Fruit fly (Drosophila melanogaster) whole organism, embryonic: ENCODE data around the gene fd96Ca.

Experiments used
- Adf1 ChIP-seq: fragments of 200-800 bp; sonication (Bioruptor generic); IDR thresholded peaks from 2 replicates; pipeline ENCODE4 v1.3.6; 2022; ENCODE audit warnings: missing biosample characterization, missing genetic modification characterization
- Aef1 ChIP-seq: fragments of 200-800 bp; sonication (Bioruptor generic); IDR thresholded peaks from 3 replicates; pipeline ENCODE4 v1.3.6; 2022; ENCODE audit warnings: missing biosample characterization, missing genetic modification characterization
- Bdp1 ChIP-seq: fragments of 200-800 bp; sonication (Bioruptor generic); optimal IDR thresholded peaks from 3 replicates; lab custom pipeline; 2016; ENCODE audit warnings: missing biosample characterization, missing genetic modification characterization
- CG10147 ChIP-seq: fragments of 200-800 bp; sonication (Bioruptor generic); optimal IDR thresholded peaks from 2 replicates; lab custom pipeline; 2019; ENCODE audit warnings: missing biosample characterization, mild to moderate bottlenecking, missing genetic modification characterization, moderate library complexity
- CG1024 ChIP-seq: fragments of 200-800 bp; sonication (Bioruptor generic); IDR thresholded peaks from 2 replicates; pipeline ENCODE4 v1.3.6; 2022; ENCODE audit warnings: missing biosample characterization, missing genetic modification characterization
- CG10431 ChIP-seq: fragments of 200-800 bp; sonication (Bioruptor generic); optimal IDR thresholded peaks from 3 replicates; lab custom pipeline; 2018; ENCODE audit warnings: missing biosample characterization, mild to moderate bottlenecking, missing genetic modification characterization
- CG11247 ChIP-seq: fragments of 200-800 bp; sonication (Bioruptor generic); IDR thresholded peaks from 2 replicates; pipeline ENCODE4 v1.3.6; 2022; ENCODE audit warnings: missing biosample characterization, missing genetic modification characterization
- CG11695 ChIP-seq: fragments of 200-800 bp; sonication (Bioruptor generic); IDR thresholded peaks from 3 replicates; pipeline ENCODE4 v1.3.6; 2022; ENCODE audit warnings: missing biosample characterization, missing genetic modification characterization
- CG14441 ChIP-seq: fragments of 200-800 bp; sonication (Bioruptor generic); IDR thresholded peaks from 2 replicates; pipeline ENCODE4 v1.3.6; 2022; ENCODE audit warnings: missing biosample characterization, missing genetic modification characterization
- CG15601 ChIP-seq: fragments of 200-800 bp; sonication (Bioruptor generic); optimal IDR thresholded peaks from 3 replicates; lab custom pipeline; 2019; ENCODE audit warnings: missing biosample characterization, mild to moderate bottlenecking, missing genetic modification characterization, moderate library complexity
- CG18476 ChIP-seq: fragments of 200-800 bp; sonication (Bioruptor generic); optimal IDR thresholded peaks from 2 replicates; lab custom pipeline; 2016; ENCODE audit warnings: missing biosample characterization, mild to moderate bottlenecking, missing genetic modification characterization
- CG18599 ChIP-seq: fragments of 200-800 bp; sonication (Bioruptor generic); optimal IDR thresholded peaks from 3 replicates; lab custom pipeline; 2017; ENCODE audit warnings: missing biosample characterization, missing genetic modification characterization, mild to moderate bottlenecking, moderate library complexity, missing genetic modification reagents
- CG2120 ChIP-seq: fragments of 200-800 bp; sonication (Bioruptor generic); optimal IDR thresholded peaks from 3 replicates; lab custom pipeline; 2016; ENCODE audit warnings: missing biosample characterization, missing genetic modification characterization
- CG2678 ChIP-seq: fragments of 200-800 bp; sonication (Bioruptor generic); optimal IDR thresholded peaks from 3 replicates; lab custom pipeline; 2019; ENCODE audit warnings: missing biosample characterization, mild to moderate bottlenecking, missing genetic modification characterization, moderate library complexity
- CG30403 ChIP-seq: fragments of 200-800 bp; sonication (Bioruptor generic); optimal IDR thresholded peaks from 3 replicates; lab custom pipeline; 2016; ENCODE audit warnings: missing biosample characterization, missing genetic modification characterization
- CG34376 ChIP-seq: fragments of 200-800 bp; sonication (Bioruptor generic); optimal IDR thresholded peaks from 2 replicates; lab custom pipeline; 2018; ENCODE audit warnings: missing biosample characterization, mild to moderate bottlenecking, missing genetic modification characterization
- CG4360 ChIP-seq: fragments of 200-800 bp; sonication (Bioruptor generic); IDR thresholded peaks from 2 replicates; pipeline ENCODE4 v1.3.6; 2022; ENCODE audit warnings: missing biosample characterization, missing genetic modification characterization
- CG7987 ChIP-seq: fragments of 200-800 bp; sonication (Bioruptor generic); optimal IDR thresholded peaks from 2 replicates; lab custom pipeline; 2018; ENCODE audit warnings: missing biosample characterization, mild to moderate bottlenecking, missing genetic modification characterization, moderate library complexity
- CG8290 ChIP-seq, 3 experiments: fragments of 200-800 bp; sonication (Bioruptor generic); optimal IDR thresholded peaks; 2 replicates each; lab custom pipeline; 2016 to 2019; ENCODE audit warnings: missing biosample characterization in 3 of 3, missing genetic modification characterization in 3 of 3, mild to moderate bottlenecking in 2 of 3, moderate library complexity in 1 of 3
- Dref ChIP-seq: fragments of 200-800 bp; sonication (Bioruptor generic); IDR thresholded peaks from 2 replicates; pipeline ENCODE4 v1.3.6; 2022; ENCODE audit warnings: missing biosample characterization, missing genetic modification characterization
- Ets65A ChIP-seq: fragments of 200-800 bp; sonication (Bioruptor generic); peaks from one replicate; lab custom pipeline; 2016; ENCODE audit warnings: missing biosample characterization, missing genetic modification characterization
- Fer3 ChIP-seq: fragments of 200-800 bp; sonication (Bioruptor generic); optimal IDR thresholded peaks from 2 replicates; lab custom pipeline; 2018; ENCODE audit warnings: missing biosample characterization, mild to moderate bottlenecking, missing genetic modification characterization, moderate library complexity
- HmgD ChIP-seq: fragments of 200-800 bp; sonication (Bioruptor generic); optimal IDR thresholded peaks from 3 replicates; lab custom pipeline; 2016; ENCODE audit warnings: missing biosample characterization, missing genetic modification characterization
- HmgZ ChIP-seq: fragments of 200-800 bp; sonication (Bioruptor generic); optimal IDR thresholded peaks from 2 replicates; lab custom pipeline; 2018; ENCODE audit warnings: missing biosample characterization, mild to moderate bottlenecking, missing genetic modification characterization
- Hmr ChIP-seq: fragments of 200-800 bp; sonication (Bioruptor generic); optimal IDR thresholded peaks from 3 replicates; lab custom pipeline; 2017; ENCODE audit warnings: mild to moderate bottlenecking, missing biosample characterization, missing genetic modification reagents, missing genetic modification characterization
- Hr3 ChIP-seq: fragments of 200-800 bp; sonication (Bioruptor generic); optimal IDR thresholded peaks from 3 replicates; lab custom pipeline; 2016; ENCODE audit warnings: missing biosample characterization, missing genetic modification characterization
- Pdp1 ChIP-seq, 2 experiments: fragments of 200-800 bp; sonication (Bioruptor generic); optimal IDR thresholded peaks; 3 replicates each; lab custom pipeline; 2016; ENCODE audit warnings: missing biosample characterization in 2 of 2, missing genetic modification characterization in 2 of 2, mild to moderate bottlenecking in 1 of 2, moderate library complexity in 1 of 2
- Scr ChIP-seq: fragments of 200-800 bp; sonication (Bioruptor generic); IDR thresholded peaks from 2 replicates; pipeline ENCODE4 v1.3.6; 2022; ENCODE audit warnings: missing biosample characterization, missing genetic modification characterization; ENCODE audit not compliant: partially characterized antibody
- ab ChIP-seq: fragments of 200-800 bp; sonication (Bioruptor generic); optimal IDR thresholded peaks from 2 replicates; lab custom pipeline; 2016; ENCODE audit warnings: missing biosample characterization, missing genetic modification characterization
- abd-A ChIP-seq: fragments of 200-800 bp; sonication (Bioruptor generic); optimal IDR thresholded peaks from 3 replicates; lab custom pipeline; 2019; ENCODE audit warnings: missing biosample characterization, mild to moderate bottlenecking, missing genetic modification characterization, moderate library complexity
- bigmax ChIP-seq: fragments of 200-800 bp; sonication (Bioruptor generic); optimal IDR thresholded peaks from 2 replicates; lab custom pipeline; 2018; ENCODE audit warnings: missing biosample characterization, mild to moderate bottlenecking, missing genetic modification characterization
- croc ChIP-seq: fragments of 200-800 bp; sonication (Bioruptor generic); conservative IDR thresholded peaks from 3 replicates; pipeline ENCODE4 v1.3.6; 2022; ENCODE audit warnings: missing biosample characterization, missing genetic modification characterization
- eve ChIP-seq, 2 experiments: fragments of >200 bp; optimal IDR thresholded peaks; 2 replicates each; lab custom pipeline; 2017; ENCODE audit warnings: missing biosample characterization in 2 of 2, missing genetic modification characterization in 2 of 2
- exex ChIP-seq: fragments of 200-800 bp; sonication (Bioruptor generic); optimal IDR thresholded peaks from 4 replicates; lab custom pipeline; 2018; ENCODE audit warnings: missing biosample characterization, mild to moderate bottlenecking, missing genetic modification characterization, moderate library complexity
- gce ChIP-seq: fragments of 200-800 bp; sonication (Bioruptor generic); IDR thresholded peaks from 3 replicates; pipeline ENCODE4 v1.3.6; 2022; ENCODE audit warnings: missing biosample characterization, missing genetic modification characterization
- gem ChIP-seq: fragments of 200-800 bp; sonication (Bioruptor generic); optimal IDR thresholded peaks from 2 replicates; lab custom pipeline; 2019; ENCODE audit warnings: missing biosample characterization, mild to moderate bottlenecking, missing genetic modification characterization, moderate library complexity
- her ChIP-seq: fragments of 200-800 bp; sonication (Bioruptor generic); optimal IDR thresholded peaks from 2 replicates; lab custom pipeline; 2016; ENCODE audit warnings: missing biosample characterization, missing genetic modification characterization
- mirr ChIP-seq: fragments of 200-800 bp; sonication (Bioruptor generic); optimal IDR thresholded peaks from 3 replicates; lab custom pipeline; 2018; ENCODE audit warnings: missing biosample characterization, mild to moderate bottlenecking, missing genetic modification characterization
- onecut ChIP-seq: fragments of 200-800 bp; sonication (Bioruptor generic); IDR thresholded peaks from 2 replicates; pipeline ENCODE4 v1.3.6; 2022; ENCODE audit warnings: missing biosample characterization, missing genetic modification characterization
- org-1 ChIP-seq: fragments of 200-800 bp; sonication (Bioruptor generic); optimal IDR thresholded peaks from 2 replicates; lab custom pipeline; 2017; ENCODE audit warnings: missing biosample characterization, missing genetic modification characterization
- repo ChIP-seq: fragments of 200-800 bp; sonication (Bioruptor generic); optimal IDR thresholded peaks from 2 replicates; lab custom pipeline; 2016; ENCODE audit warnings: missing biosample characterization, missing genetic modification characterization
- row ChIP-seq: fragments of 200-800 bp; sonication (Bioruptor generic); IDR thresholded peaks from 3 replicates; pipeline ENCODE4 v1.3.6; 2022; ENCODE audit warnings: missing biosample characterization, missing genetic modification characterization
- sqz ChIP-seq: fragments of 200-800 bp; sonication (Bioruptor generic); optimal IDR thresholded peaks from 3 replicates; lab custom pipeline; 2018; ENCODE audit warnings: missing biosample characterization, mild to moderate bottlenecking, missing genetic modification characterization
- trem ChIP-seq: fragments of 200-800 bp; optimal IDR thresholded peaks from 3 replicates; lab custom pipeline; 2019; ENCODE audit warnings: missing biosample characterization, mild to moderate bottlenecking, missing genetic modification characterization, moderate library complexity
- twi ChIP-seq: fragments of 200-800 bp; optimal IDR thresholded peaks from 2 replicates; lab custom pipeline; 2019; ENCODE audit warnings: missing biosample characterization, mild to moderate bottlenecking, missing genetic modification characterization, moderate library complexity
- unc-4 ChIP-seq: fragments of 200-800 bp; sonication (Bioruptor generic); IDR thresholded peaks from 2 replicates; pipeline ENCODE4 v1.3.6; 2022; ENCODE audit warnings: missing biosample characterization, missing genetic modification characterization; ENCODE audit not compliant: partially characterized antibody
- vvl ChIP-seq: fragments of 200-800 bp; sonication (Bioruptor generic); IDR thresholded peaks from 2 replicates; pipeline ENCODE4 v1.3.6; 2022; ENCODE audit warnings: missing biosample characterization, missing genetic modification characterization
- wdn ChIP-seq: fragments of 200-800 bp; sonication (Bioruptor generic); IDR thresholded peaks from 2 replicates; pipeline ENCODE4 v1.3.6; 2022; ENCODE audit warnings: missing biosample characterization, missing genetic modification characterization
- zen2 ChIP-seq: fragments of 200-800 bp; sonication (Bioruptor generic); IDR thresholded peaks from 3 replicates; pipeline ENCODE4 v1.3.6; 2022; ENCODE audit warnings: missing biosample characterization, missing genetic modification characterization; ENCODE audit not compliant: partially characterized antibody
- zf30C ChIP-seq: fragments of 200-800 bp; sonication (Bioruptor generic); optimal IDR thresholded peaks from 3 replicates; lab custom pipeline; 2018; ENCODE audit warnings: missing biosample characterization, mild to moderate bottlenecking, missing genetic modification characterization

fd96Ca gene

DNA sequence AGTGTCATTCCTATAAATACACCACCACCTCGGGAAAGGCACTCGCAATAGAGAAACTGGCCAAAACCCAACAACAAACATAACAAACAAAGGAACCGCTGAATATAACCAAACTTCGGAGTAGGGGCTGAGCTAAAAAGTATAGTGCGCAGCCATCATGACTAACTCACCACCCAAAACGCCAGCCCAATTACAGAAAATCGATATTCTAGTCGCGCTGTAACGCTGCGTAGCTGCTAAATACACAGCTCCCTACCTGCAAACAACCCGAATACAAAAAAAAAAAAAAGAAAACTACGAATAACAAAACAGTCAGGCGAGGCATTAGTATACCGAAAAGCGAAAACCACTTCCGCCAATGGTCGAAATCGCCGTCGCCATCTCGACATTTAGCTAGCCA lies 31.8 kb upstream of the fd96Ca start:
- no peak for TF ChIP-seq Scr (GFP tag; lab: Robert Waterston, UW)
- TF ChIP-seq croc (GFP tag; lab: Robert Waterston, UW): no peak
- no peak for TF ChIP-seq CG1024 (GFP tag; lab: Robert Waterston, UW)
- no peak for TF ChIP-seq HmgZ (tag; lab: Kevin White, UChicago)
- TF ChIP-seq Ets65A: peak; percentile 55
- no peak for TF ChIP-seq HmgD
- peak in 1 of 2 experiments; percentile 87 for TF ChIP-seq eve (GFP tag; optimal IDR thresholded peaks at IDR 0.05; lab: Kevin White, UChicago)
- TF ChIP-seq CG18476 (GFP tag; lab: Kevin White, UChicago): no peak
- no peak for TF ChIP-seq org-1
- no peak for TF ChIP-seq CG11695
- no peak for TF ChIP-seq CG4360 (GFP tag; lab: Robert Waterston, UW)
- peak; percentile 10 for TF ChIP-seq CG10431
- no peak for TF ChIP-seq Hr3 (GFP tag; lab: Kevin White, UChicago)
- peak; percentile 96 for TF ChIP-seq onecut (GFP tag; lab: Robert Waterston, UW)
- peak; percentile 4 for TF ChIP-seq ab (GFP tag; lab: Kevin White, UChicago)
- no peak for TF ChIP-seq gce (GFP tag; lab: Robert Waterston, UW)
- no peak for TF ChIP-seq CG18599
- no peak for TF ChIP-seq unc-4 (GFP tag; lab: Robert Waterston, UW)
- no peak for TF ChIP-seq Fer3 (tag; lab: Kevin White, UChicago)
- TF ChIP-seq Dref (GFP tag; lab: Robert Waterston, UW): no peak
- peak; percentile 39 for TF ChIP-seq bigmax (GFP tag; lab: Kevin White, UChicago)
- TF ChIP-seq twi (tag; lab: Kevin White, UChicago): no peak
- TF ChIP-seq abd-A (tag; lab: Kevin White, UChicago): no peak

dm6 chr3R:25051441-25052097 lies 30.9 kb upstream of the fd96Ca start:
- TF ChIP-seq CG14441 (GFP tag; lab: Robert Waterston, UW): peak; percentile 44; the same call in 1 of the 2 replicates
- TF ChIP-seq Aef1: peak; percentile 24; the same call in 1 of the 3 replicates
- TF ChIP-seq CG11247 (GFP tag; lab: Robert Waterston, UW): no peak
- TF ChIP-seq CG7987 (GFP tag; lab: Kevin White, UChicago): no peak
- peak; percentile 43 for TF ChIP-seq CG34376 (GFP tag; lab: Kevin White, UChicago)
- no peak for TF ChIP-seq zen2 (GFP tag; lab: Robert Waterston, UW)
- peak; percentile 43 for TF ChIP-seq Hmr (GFP tag; lab: Kevin White, UChicago)
- peak; percentile 77 for TF ChIP-seq exex (tag; lab: Kevin White, UChicago)
- no peak for TF ChIP-seq CG8290 (GFP tag; optimal IDR thresholded peaks at IDR 0.05; lab: Kevin White, UChicago)
- TF ChIP-seq CG8290 (tag; optimal IDR thresholded peaks at IDR 0.05; lab: Kevin White, UChicago): peak in 1 of 2 experiments; percentile 23
- TF ChIP-seq CG30403: no peak
- TF ChIP-seq mirr (GFP tag; lab: Kevin White, UChicago): peak; percentile 62
- TF ChIP-seq CG15601: no peak
- no peak for TF ChIP-seq sqz
- TF ChIP-seq trem: no peak
- TF ChIP-seq CG18599: peak; percentile 56
- TF ChIP-seq gem (tag; lab: Kevin White, UChicago): peak; percentile 24
- TF ChIP-seq repo: no peak
- no peak for TF ChIP-seq wdn (GFP tag; lab: Robert Waterston, UW)
- TF ChIP-seq zf30C (GFP tag; lab: Kevin White, UChicago): peak; percentile 16
- no peak for TF ChIP-seq her
- TF ChIP-seq CG2120 (GFP tag; lab: Kevin White, UChicago): peak; percentile 30
- TF ChIP-seq Bdp1 (GFP tag; lab: Kevin White, UChicago): no peak
- peak; percentile 25; the same call in 1 of the 2 replicates for TF ChIP-seq Adf1 (GFP tag; lab: Robert Waterston, UW)
- TF ChIP-seq CG10147 (GFP tag; lab: Kevin White, UChicago): no peak
- peak; percentile 5 for TF ChIP-seq CG2678
- TF ChIP-seq vvl (GFP tag; lab: Robert Waterston, UW): no peak
- TF ChIP-seq row (GFP tag; lab: Robert Waterston, UW): peak; percentile 52
- TF ChIP-seq Pdp1 (GFP tag; optimal IDR thresholded peaks at IDR 0.05; lab: Kevin White, UChicago): peak in 1 of 2 experiments; percentile 86
